Fruit fly (Drosophila melanogaster) whole organism, prepupa: Measurements from ENCODE around the gene CG3544.

Experiments used
- CG11762 ChIP-seq: fragments of 200-800 bp; sonication (Bioruptor generic); optimal IDR thresholded peaks from 3 replicates; lab custom pipeline; 2016; ENCODE audit warnings: missing biosample characterization, missing genetic modification characterization; ENCODE audit not compliant: insufficient read depth
- CG32006 ChIP-seq: fragments of 200-800 bp; sonication (Bioruptor generic); optimal IDR thresholded peaks from 3 replicates; lab custom pipeline; 2017; ENCODE audit warnings: missing biosample characterization, mild to moderate bottlenecking, missing genetic modification characterization
- CG4318 ChIP-seq: fragments of 200-800 bp; sonication (Bioruptor generic); optimal IDR thresholded peaks from 3 replicates; lab custom pipeline; 2017; ENCODE audit warnings: missing biosample characterization, mild to moderate bottlenecking, missing genetic modification characterization
- CG6792 ChIP-seq: fragments of 200-800 bp; sonication (Bioruptor generic); optimal IDR thresholded peaks from 3 replicates; lab custom pipeline; 2016; ENCODE audit warnings: missing biosample characterization, missing genetic modification characterization
- Ets21C ChIP-seq: fragments of 200-800 bp; sonication (Bioruptor generic); optimal IDR thresholded peaks from 3 replicates; lab custom pipeline; 2016; ENCODE audit warnings: missing biosample characterization, missing genetic modification characterization
- Gug ChIP-seq: fragments of 200-800 bp; sonication (Bioruptor generic); IDR thresholded peaks from 2 replicates; pipeline ENCODE4 v1.3.6; 2022; ENCODE audit warnings: missing biosample characterization, missing genetic modification characterization
- Hr39 ChIP-seq: fragments of 200-800 bp; sonication (Bioruptor generic); optimal IDR thresholded peaks from 2 replicates; lab custom pipeline; 2016; ENCODE audit warnings: missing biosample characterization, missing genetic modification characterization
- Hr4 ChIP-seq: fragments of 200-800 bp; sonication (Bioruptor generic); optimal IDR thresholded peaks from 3 replicates; lab custom pipeline; 2016; ENCODE audit warnings: missing biosample characterization, missing genetic modification characterization
- Lpt ChIP-seq: fragments of 200-800 bp; sonication (Bioruptor generic); optimal IDR thresholded peaks from 3 replicates; lab custom pipeline; 2016; ENCODE audit warnings: missing biosample characterization, missing genetic modification characterization
- Met ChIP-seq: fragments of 200-800 bp; sonication (Bioruptor generic); optimal IDR thresholded peaks from 3 replicates; lab custom pipeline; 2016; ENCODE audit warnings: missing biosample characterization, missing genetic modification characterization
- OdsH ChIP-seq: fragments of 200-800 bp; sonication (Bioruptor generic); optimal IDR thresholded peaks from 3 replicates; lab custom pipeline; 2016; ENCODE audit warnings: missing biosample characterization, missing genetic modification characterization
- fd85E ChIP-seq: fragments of 200-800 bp; sonication (Bioruptor generic); optimal IDR thresholded peaks from 3 replicates; lab custom pipeline; 2016; ENCODE audit warnings: missing biosample characterization, missing genetic modification characterization
- net ChIP-seq: fragments of 200-800 bp; sonication (Bioruptor generic); optimal IDR thresholded peaks from 3 replicates; lab custom pipeline; 2016; ENCODE audit warnings: missing biosample characterization, missing genetic modification characterization

dm6 chr2L:811405-811804 lies 27.3 kb downstream of the CG3544 start, which contains the start of gene Dbp21E2:
- no peak for TF ChIP-seq Ets21C (GFP tag; lab: Kevin White, UChicago)
- no peak for TF ChIP-seq CG11762 (GFP tag; lab: Kevin White, UChicago)
- TF ChIP-seq CG32006 (GFP tag; lab: Kevin White, UChicago): no peak
- TF ChIP-seq fd85E (GFP tag; lab: Kevin White, UChicago): no peak
- TF ChIP-seq Hr39 (GFP tag; lab: Kevin White, UChicago): no peak
- no peak for TF ChIP-seq Lpt (GFP tag; lab: Kevin White, UChicago)
- no peak for TF ChIP-seq net (GFP tag; lab: Kevin White, UChicago)
- TF ChIP-seq OdsH (GFP tag; lab: Kevin White, UChicago): no peak
- no peak for TF ChIP-seq CG4318
- no peak for TF ChIP-seq CG6792 (GFP tag; lab: Kevin White, UChicago)
- TF ChIP-seq Hr4: no peak
- TF ChIP-seq Met: no peak
- TF ChIP-seq Gug: no peak
